Fruit fly (Drosophila melanogaster): ENCODE results near the gene Kcmf1.

Kcmf1 gene

DNA sequence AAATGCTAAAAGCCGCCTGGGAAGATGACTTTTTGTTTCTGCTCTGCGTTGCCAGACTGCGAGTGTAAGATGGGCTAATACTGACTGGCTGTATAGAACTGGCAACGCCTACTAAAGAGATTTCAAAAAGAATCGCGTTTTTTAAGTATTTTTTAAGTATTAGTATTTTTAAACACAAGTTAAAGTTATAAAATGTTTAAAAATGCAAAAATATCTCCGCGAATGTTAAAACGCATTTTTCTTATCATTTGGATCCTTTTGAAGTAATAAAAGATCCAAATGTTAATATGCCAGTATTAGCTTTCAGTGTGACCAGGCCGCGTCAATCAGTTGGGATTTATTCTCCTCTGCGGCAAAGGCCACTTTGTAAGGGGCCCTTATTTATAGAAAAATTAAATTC is 8.6 kb downstream of the Kcmf1 start, which contains the start of the genes Prosbeta3 and Iru (continued):
- no peak for TF ChIP-seq HHEX (GFP tag; optimal IDR thresholded peaks at IDR 0.05)
- no peak for TF ChIP-seq nerfin-1 (tag; optimal IDR thresholded peaks at IDR 0.05)
- no peak; the same call in 2 of the 3 replicates for TF ChIP-seq knrl (GFP tag; IDR thresholded peaks at IDR 0.05; ENCODE audit: partially characterized antibody)
- TF ChIP-seq CG32772 (GFP tag; IDR thresholded peaks at IDR 0.05): no peak
- TF ChIP-seq ftz-f1 (GFP tag; optimal IDR thresholded peaks at IDR 0.05): no peak
- no peak for TF ChIP-seq CG16815 (GFP tag; optimal IDR thresholded peaks at IDR 0.05)
- TF ChIP-seq CG10274 (GFP tag; optimal IDR thresholded peaks at IDR 0.05): no peak
- TF ChIP-seq CG9797 (GFP tag; optimal IDR thresholded peaks at IDR 0.05): peak; percentile 91
- no peak for TF ChIP-seq ap (GFP tag; IDR thresholded peaks at IDR 0.05)
- TF ChIP-seq az2 (GFP tag; optimal IDR thresholded peaks at IDR 0.05): no peak
- TF ChIP-seq CG1792 (GFP tag; optimal IDR thresholded peaks at IDR 0.05): no peak
- TF ChIP-seq CrebB (tag; optimal IDR thresholded peaks at IDR 0.05): no peak
- no peak for TF ChIP-seq CG8944 (GFP tag; optimal IDR thresholded peaks at IDR 0.05)
- TF ChIP-seq CG4707 (GFP tag; optimal IDR thresholded peaks at IDR 0.05): no peak
- no peak for TF ChIP-seq dan (GFP tag; IDR thresholded peaks at IDR 0.05)
- TF ChIP-seq Fer2 (tag; optimal IDR thresholded peaks at IDR 0.05): no peak
- no peak for TF ChIP-seq ATbp (GFP tag; optimal IDR thresholded peaks at IDR 0.05)
- no peak for TF ChIP-seq CG9817 (tag; optimal IDR thresholded peaks at IDR 0.05)
- TF ChIP-seq Side (GFP tag; optimal IDR thresholded peaks at IDR 0.05): no peak
- no peak for TF ChIP-seq Rfx (GFP tag; IDR thresholded peaks at IDR 0.05)
- TF ChIP-seq Doc2 (GFP tag; IDR thresholded peaks at IDR 0.05): no peak
- peak; percentile 86 for TF ChIP-seq Lhr (GFP tag; optimal IDR thresholded peaks at IDR 0.05)
- no peak for TF ChIP-seq sd (tag; optimal IDR thresholded peaks at IDR 0.05)
- TF ChIP-seq Dll (GFP tag; IDR thresholded peaks at IDR 0.05; ENCODE audit: partially characterized antibody): no peak
- no peak for TF ChIP-seq CG15696 (tag; optimal IDR thresholded peaks at IDR 0.05)
- no peak for TF ChIP-seq al (GFP tag; IDR thresholded peaks at IDR 0.05)
- TF ChIP-seq ac (GFP tag; optimal IDR thresholded peaks at IDR 0.05): no peak
- no peak for TF ChIP-seq maf-S (GFP tag; optimal IDR thresholded peaks at IDR 0.05)
- no peak for TF ChIP-seq CG10565 (GFP tag; optimal IDR thresholded peaks at IDR 0.05)
- TF ChIP-seq CG18011 (GFP tag; optimal IDR thresholded peaks at IDR 0.05): no peak
- no peak for TF ChIP-seq CG17359 (tag; optimal IDR thresholded peaks at IDR 0.05)
- no peak for TF ChIP-seq pum (GFP tag; optimal IDR thresholded peaks at IDR 0.05)
- no peak for TF ChIP-seq CG12236 (GFP tag; optimal IDR thresholded peaks at IDR 0.05)
- TF ChIP-seq NC2α (GFP tag; optimal IDR thresholded peaks at IDR 0.05): no peak
- TF ChIP-seq CG31224 (GFP tag; IDR thresholded peaks at IDR 0.05): no peak
- TF ChIP-seq croc (GFP tag; conservative IDR thresholded peaks at IDR 0.05): no peak
- no peak for TF ChIP-seq row (GFP tag; IDR thresholded peaks at IDR 0.05)
- TF ChIP-seq CG2116 (GFP tag; optimal IDR thresholded peaks at IDR 0.05): peak; percentile 27
- no peak for TF ChIP-seq CG3281 (GFP tag; optimal IDR thresholded peaks at IDR 0.05)
- TF ChIP-seq Bdp1 (GFP tag; optimal IDR thresholded peaks at IDR 0.05): no peak
- TF ChIP-seq CG15073 (GFP tag; optimal IDR thresholded peaks at IDR 0.05): no peak
- TF ChIP-seq fd102C (GFP tag; optimal IDR thresholded peaks at IDR 0.05): no peak
- TF ChIP-seq CG1024 (GFP tag; IDR thresholded peaks at IDR 0.05): no peak
- TF ChIP-seq Atf6 (GFP tag; IDR thresholded peaks at IDR 0.05): no peak
- no peak for TF ChIP-seq B-H2 (GFP tag; optimal IDR thresholded peaks at IDR 0.05)
- TF ChIP-seq CG30020 (tag; optimal IDR thresholded peaks at IDR 0.05): peak; percentile 47
- TF ChIP-seq Xrp1 (GFP tag; IDR thresholded peaks at IDR 0.05): no peak
- TF ChIP-seq ab (GFP tag; optimal IDR thresholded peaks at IDR 0.05): no peak
- TF ChIP-seq CG7786 (GFP tag; optimal IDR thresholded peaks at IDR 0.05): no peak
- TF ChIP-seq B-H1 (GFP tag; IDR thresholded peaks at IDR 0.05): no peak
- TF ChIP-seq Ets65A (GFP tag): peak; percentile 45
- no peak for TF ChIP-seq gsb (GFP tag; IDR thresholded peaks at IDR 0.05)
- TF ChIP-seq wor (GFP tag; IDR thresholded peaks at IDR 0.05): no peak
